Worm (Caenorhabditis elegans) whole organism, L1 larva: Measurements from ENCODE around the gene H40L08.8.

Source experiments
- ceh-8 ChIP-seq: fragments of 200-800 bp; sonication (Bioruptor generic); optimal IDR thresholded peaks from 2 replicates; lab custom pipeline; 2018; ENCODE audit warnings: mild to moderate bottlenecking, missing genetic modification characterization, moderate library complexity, missing compliant biosample characterization
- ceh-82 ChIP-seq, 3 experiments: fragments of 150-350 bp in 1 of 3; sonication (generic microtip) in 2 of 3; optimal IDR thresholded peaks; 2 replicates each; lab custom pipeline; 2014 to 2017; ENCODE audit warnings: missing biosample characterization in 3 of 3, missing genetic modification characterization in 3 of 3
- egl-27 ChIP-seq, 2 experiments: fragments of 150-350 bp in 1 of 2; sonication (generic microtip); optimal IDR thresholded peaks; 3 replicates each; lab custom pipeline; 2017 to 2018; ENCODE audit warnings: missing biosample characterization in 2 of 2, missing genetic modification characterization in 2 of 2, missing genetic modification reagents in 2 of 2
- ets-5 ChIP-seq: fragments of 200-800 bp; sonication (Bioruptor generic); IDR thresholded peaks from 2 replicates; pipeline ENCODE4 v1.3.6; 2022; ENCODE audit warnings: missing genetic modification characterization, missing compliant biosample characterization
- fkh-10 ChIP-seq: sonication (generic microtip); optimal IDR thresholded peaks from 2 replicates; lab custom pipeline; 2017; ENCODE audit warnings: missing biosample characterization, missing genetic modification reagents, missing genetic modification characterization
- lin-13 ChIP-seq: fragments of 150-350 bp; optimal IDR thresholded peaks from 2 replicates; lab custom pipeline; 2014; ENCODE audit warnings: missing biosample characterization, missing genetic modification reagents, missing genetic modification characterization
- lsy-2 ChIP-seq, 2 experiments: fragments of 150-350 bp; optimal IDR thresholded peaks; 2 replicates each; lab custom pipeline; 2014; ENCODE audit warnings: missing biosample characterization in 2 of 2, missing genetic modification characterization in 2 of 2
- mep-1 ChIP-seq: fragments of 150-350 bp; optimal IDR thresholded peaks from 2 replicates; lab custom pipeline; 2014; ENCODE audit warnings: missing biosample characterization, missing genetic modification characterization
- nhr-28 ChIP-seq: fragments of 150-350 bp; optimal IDR thresholded peaks from 2 replicates; lab custom pipeline; 2014; ENCODE audit warnings: missing biosample characterization, missing genetic modification characterization
- nhr-76 ChIP-seq: sonication (generic microtip); optimal IDR thresholded peaks from 2 replicates; lab custom pipeline; 2017; ENCODE audit warnings: missing biosample characterization, missing genetic modification characterization
- skn-1 ChIP-seq: fragments of 150-350 bp; optimal IDR thresholded peaks from 2 replicates; lab custom pipeline; 2014; ENCODE audit warnings: missing biosample characterization, missing genetic modification characterization
- unc-62 ChIP-seq: fragments of 150-350 bp; optimal IDR thresholded peaks from 2 replicates; lab custom pipeline; 2014; ENCODE audit warnings: missing biosample characterization, missing genetic modification reagents, missing genetic modification characterization
- ztf-11 ChIP-seq, 2 experiments: sonication (generic microtip); optimal IDR thresholded peaks; 2 replicates each; lab custom pipeline; 2016 to 2017; ENCODE audit warnings: missing genetic modification characterization in 2 of 2, missing biosample characterization in 1 of 2, missing compliant biosample characterization in 1 of 2

- no peak for TF ChIP-seq lin-13 (GFP tag; lab: Kevin White, UChicago)
- TF ChIP-seq fkh-10 (GFP tag; lab: Kevin White, UChicago), result no peak
- no peak for TF ChIP-seq unc-62
- no peak for TF ChIP-seq nhr-76 (tag; lab: Kevin White, UChicago)
- TF ChIP-seq nhr-28 (tag; lab: Kevin White, UChicago), result no peak
- no peak for TF ChIP-seq ztf-11 (tag; optimal IDR thresholded peaks at IDR 0.05; lab: Kevin White, UChicago)
- no peak for TF ChIP-seq ceh-82 (tag; optimal IDR thresholded peaks at IDR 0.05; lab: Kevin White, UChicago)
- TF ChIP-seq lsy-2 (tag; optimal IDR thresholded peaks at IDR 0.05; lab: Kevin White, UChicago), result no peak
- TF ChIP-seq egl-27 (tag; optimal IDR thresholded peaks at IDR 0.05; lab: Kevin White, UChicago), result no peak
- no peak for TF ChIP-seq ceh-8 (GFP tag; lab: Kevin White, UChicago)
- TF ChIP-seq skn-1 (tag; lab: Kevin White, UChicago), result no peak
- no peak for TF ChIP-seq mep-1 (tag; lab: Kevin White, UChicago)
- no peak for TF ChIP-seq ets-5 (GFP tag; lab: Robert Waterston, UW)
Measured at ce11 chrX:15089123-15089522, 11.7 kb upstream of the H40L08.8 start, which contains the start of gene flr-4.
